Fruit fly (Drosophila melanogaster): ENCODE results near the gene Dhps.

Dhps gene

dm6 chr3L:8165436-8165835 is 32.6 kb upstream of the Dhps start, which contains the start of gene CG13675:
Gene CG13675 (minus strand): TSS chr3L:8165518.
- no peak for TF ChIP-seq psq (optimal IDR thresholded peaks at IDR 0.05)
- no peak for TF ChIP-seq pan (optimal IDR thresholded peaks at IDR 0.05)
- no peak for TF ChIP-seq EcR (GFP tag; optimal IDR thresholded peaks at IDR 0.05)
- TF ChIP-seq CG8478 (optimal IDR thresholded peaks at IDR 0.05): no peak
- no peak for TF ChIP-seq usp (GFP tag; optimal IDR thresholded peaks at IDR 0.05)
- TF ChIP-seq Dll (optimal IDR thresholded peaks at IDR 0.05): no peak

- TF ChIP-seq Dll (optimal IDR thresholded peaks at IDR 0.05): no peak
- TF ChIP-seq EcR (GFP tag; optimal IDR thresholded peaks at IDR 0.05): no peak
- TF ChIP-seq usp (GFP tag; optimal IDR thresholded peaks at IDR 0.05): no peak
- TF ChIP-seq pan (optimal IDR thresholded peaks at IDR 0.05): no peak
- TF ChIP-seq CG8478 (optimal IDR thresholded peaks at IDR 0.05): no peak
- no peak for TF ChIP-seq psq (optimal IDR thresholded peaks at IDR 0.05)
These were observed 22.2 kb upstream of the Dhps start, which contains the start of gene RecQ4 for dm6 chr3L:8175818-8176217. Gene RecQ4 (minus strand): TSS chr3L:8175978.

- TF ChIP-seq Dll (optimal IDR thresholded peaks at IDR 0.05) (no peak), EcR (GFP tag; optimal IDR thresholded peaks at IDR 0.05) (no peak), usp (GFP tag; optimal IDR thresholded peaks at IDR 0.05) (no peak), pan (optimal IDR thresholded peaks at IDR 0.05) (no peak), CG8478 (optimal IDR thresholded peaks at IDR 0.05) (no peak), psq (optimal IDR thresholded peaks at IDR 0.05) (no peak)
These were observed 20.0 kb upstream of the Dhps start, which contains the start of gene Nmt for dm6 chr3L:8177795-8178564. Gene Nmt (minus strand): TSS chr3L:8178429.

dm6 chr3L:8180464-8181137 is 17.4 kb upstream of the Dhps start, which contains the start of the genes mthl7 and Uxs:
Gene mthl7 (minus strand): TSS chr3L:8180514.
Gene Uxs (plus strand): TSS chr3L:8180923.
- no peak for TF ChIP-seq usp (GFP tag; optimal IDR thresholded peaks at IDR 0.05)
- TF ChIP-seq psq (optimal IDR thresholded peaks at IDR 0.05): no peak
- TF ChIP-seq Dll (optimal IDR thresholded peaks at IDR 0.05): no peak

dm6 chr3L:8185263-8186227 is 12.5 kb upstream of the Dhps start:
- no peak for TF ChIP-seq CG8478 (optimal IDR thresholded peaks at IDR 0.05)
- no peak for TF ChIP-seq Dll (optimal IDR thresholded peaks at IDR 0.05)
- no peak for TF ChIP-seq usp (GFP tag; optimal IDR thresholded peaks at IDR 0.05)
- TF ChIP-seq psq (optimal IDR thresholded peaks at IDR 0.05): no peak
- no peak for TF ChIP-seq EcR (GFP tag; optimal IDR thresholded peaks at IDR 0.05)
- no peak for TF ChIP-seq pan (optimal IDR thresholded peaks at IDR 0.05)

- TF ChIP-seq usp (GFP tag; optimal IDR thresholded peaks at IDR 0.05): no peak
- no peak for TF ChIP-seq CG8478 (optimal IDR thresholded peaks at IDR 0.05)
- TF ChIP-seq Dll (optimal IDR thresholded peaks at IDR 0.05): no peak
- no peak for TF ChIP-seq pan (optimal IDR thresholded peaks at IDR 0.05)
- TF ChIP-seq psq (optimal IDR thresholded peaks at IDR 0.05): no peak
- TF ChIP-seq EcR (GFP tag; optimal IDR thresholded peaks at IDR 0.05): no peak
These were observed 11.2 kb upstream of the Dhps start, which contains the start of the genes ERR and Atg18a for dm6 chr3L:8186627-8187396. Gene ERR (minus strand): TSS chr3L:8186671. Gene Atg18a (plus strand): TSS chr3L:8186857.

dm6 chr3L:8187397-8187811 is 10.6 kb upstream of the Dhps start:
- TF ChIP-seq pan (optimal IDR thresholded peaks at IDR 0.05) (no peak), EcR (GFP tag; optimal IDR thresholded peaks at IDR 0.05) (no peak), CG8478 (optimal IDR thresholded peaks at IDR 0.05) (no peak), psq (optimal IDR thresholded peaks at IDR 0.05) (no peak), usp (GFP tag; optimal IDR thresholded peaks at IDR 0.05) (no peak), Dll (optimal IDR thresholded peaks at IDR 0.05) (no peak)

- TF ChIP-seq pan (optimal IDR thresholded peaks at IDR 0.05): no peak
- no peak for TF ChIP-seq psq (optimal IDR thresholded peaks at IDR 0.05)
- no peak for TF ChIP-seq usp (GFP tag; optimal IDR thresholded peaks at IDR 0.05)
- TF ChIP-seq Dll (optimal IDR thresholded peaks at IDR 0.05): no peak
- no peak for TF ChIP-seq EcR (GFP tag; optimal IDR thresholded peaks at IDR 0.05)
- no peak for TF ChIP-seq CG8478 (optimal IDR thresholded peaks at IDR 0.05)
These were observed 8.8 kb upstream of the Dhps start for dm6 chr3L:8189234-8189633.

- TF ChIP-seq EcR (GFP tag; optimal IDR thresholded peaks at IDR 0.05): no peak
- no peak for TF ChIP-seq usp (GFP tag; optimal IDR thresholded peaks at IDR 0.05)
- TF ChIP-seq psq (optimal IDR thresholded peaks at IDR 0.05): no peak
These were observed 6.9 kb upstream of the Dhps start, which contains the start of gene MED24 for dm6 chr3L:8191042-8191613. Gene MED24 (plus strand): TSS chr3L:8191270.

dm6 chr3L:8193016-8193415 is 5.0 kb upstream of the Dhps start, which contains the start of gene CG7387:
Gene CG7387 (minus strand): TSS chr3L:8193116.
- TF ChIP-seq Dll (optimal IDR thresholded peaks at IDR 0.05) (no peak), usp (GFP tag; optimal IDR thresholded peaks at IDR 0.05) (no peak), pan (optimal IDR thresholded peaks at IDR 0.05) (no peak), CG8478 (optimal IDR thresholded peaks at IDR 0.05) (no peak), EcR (GFP tag; optimal IDR thresholded peaks at IDR 0.05) (no peak), psq (optimal IDR thresholded peaks at IDR 0.05) (no peak)
